Fruit fly (Drosophila melanogaster) whole organism, embryonic: ENCODE results near the gene CG2540.

Experiments
- Adf1 ChIP-seq: fragments of 200-800 bp; sonication (Bioruptor generic); IDR thresholded peaks from 2 replicates; pipeline ENCODE4 v1.3.6; 2022; ENCODE audit warnings: missing biosample characterization, missing genetic modification characterization
- Atf3 ChIP-seq: fragments of 200-800 bp; sonication (Bioruptor generic); optimal IDR thresholded peaks from 3 replicates; lab custom pipeline; 2016; ENCODE audit warnings: missing biosample characterization, missing genetic modification characterization
- Blimp-1 ChIP-seq: fragments of 200-800 bp; sonication (Bioruptor generic); optimal IDR thresholded peaks from 3 replicates; lab custom pipeline; 2018; ENCODE audit warnings: missing biosample characterization, missing genetic modification characterization, mild to moderate bottlenecking, moderate library complexity, missing genetic modification reagents
- CG10654 ChIP-seq: fragments of 200-800 bp; sonication (Bioruptor generic); optimal IDR thresholded peaks from 2 replicates; lab custom pipeline; 2016; ENCODE audit warnings: missing biosample characterization, missing genetic modification characterization
- CG10959 ChIP-seq: fragments of 200-800 bp; sonication (Bioruptor generic); IDR thresholded peaks from 2 replicates; pipeline ENCODE4 v1.3.6; 2022; ENCODE audit warnings: missing biosample characterization, missing genetic modification characterization
- CG12299 ChIP-seq: fragments of 200-800 bp; sonication (Bioruptor generic); optimal IDR thresholded peaks from 2 replicates; lab custom pipeline; 2018; ENCODE audit warnings: missing biosample characterization, mild to moderate bottlenecking, missing genetic modification characterization
- CG12744 ChIP-seq: fragments of 200-800 bp; sonication (Bioruptor generic); optimal IDR thresholded peaks from 2 replicates; lab custom pipeline; 2016; ENCODE audit warnings: missing biosample characterization, missing genetic modification characterization
- CG14667 ChIP-seq: fragments of 200-800 bp; sonication (Bioruptor generic); IDR thresholded peaks from 2 replicates; pipeline ENCODE4 v1.3.6; 2022; ENCODE audit warnings: missing biosample characterization, missing genetic modification characterization
- CG16815 ChIP-seq: fragments of 200-800 bp; sonication (Bioruptor generic); optimal IDR thresholded peaks from 3 replicates; lab custom pipeline; 2017; ENCODE audit warnings: missing biosample characterization, mild to moderate bottlenecking, missing genetic modification characterization
- CG1832 ChIP-seq: fragments of 200-800 bp; sonication (Bioruptor generic); optimal IDR thresholded peaks from 2 replicates; lab custom pipeline; 2017; ENCODE audit warnings: missing biosample characterization, mild to moderate bottlenecking, missing genetic modification characterization, inconsistent platforms
- CG2199 ChIP-seq: fragments of 200-800 bp; sonication (Bioruptor generic); IDR thresholded peaks from 3 replicates; pipeline ENCODE4 v1.3.6; 2022; ENCODE audit warnings: missing biosample characterization, missing genetic modification characterization
- CG2889 ChIP-seq: fragments of 200-800 bp; sonication (Bioruptor generic); IDR thresholded peaks from 3 replicates; pipeline ENCODE4 v1.3.6; 2022; ENCODE audit warnings: missing biosample characterization, missing genetic modification characterization
- CG30431 ChIP-seq: fragments of 200-800 bp; sonication (Bioruptor generic); optimal IDR thresholded peaks from 2 replicates; lab custom pipeline; 2017; ENCODE audit warnings: missing biosample characterization, missing genetic modification characterization
- CG32767 ChIP-seq: fragments of 200-800 bp; sonication (Bioruptor generic); IDR thresholded peaks from 2 replicates; pipeline ENCODE4 v1.3.6; 2022; ENCODE audit warnings: missing biosample characterization, missing genetic modification characterization
- CG3726 ChIP-seq: fragments of 200-800 bp; sonication (Bioruptor generic); IDR thresholded peaks from 3 replicates; pipeline ENCODE4, ENCODE4 v1.3.6; 2022; ENCODE audit warnings: missing biosample characterization, missing genetic modification characterization
- CG42726 ChIP-seq: fragments of 200-800 bp; sonication (Bioruptor generic); IDR thresholded peaks from 2 replicates; pipeline ENCODE4 v1.3.6; 2022; ENCODE audit warnings: missing biosample characterization, missing genetic modification characterization; ENCODE audit not compliant: partially characterized antibody
- CG5180 ChIP-seq: fragments of 200-800 bp; sonication (Bioruptor generic); optimal IDR thresholded peaks from 3 replicates; lab custom pipeline; 2017; ENCODE audit warnings: missing biosample characterization, missing genetic modification characterization, mild to moderate bottlenecking, moderate library complexity, missing genetic modification reagents
- CG6254 ChIP-seq: fragments of 200-800 bp; sonication (Bioruptor generic); optimal IDR thresholded peaks from 3 replicates; lab custom pipeline; 2017; ENCODE audit warnings: mild to moderate bottlenecking, missing biosample characterization, missing genetic modification reagents, missing genetic modification characterization
- CG7928 ChIP-seq: fragments of 200-800 bp; sonication (Bioruptor generic); optimal IDR thresholded peaks from 2 replicates; lab custom pipeline; 2017; ENCODE audit warnings: missing biosample characterization, mild to moderate bottlenecking, missing genetic modification characterization
- CG7963 ChIP-seq: fragments of 200-800 bp; sonication (Bioruptor generic); IDR thresholded peaks from 3 replicates; pipeline ENCODE4 v1.3.6; 2022; ENCODE audit warnings: missing biosample characterization, missing genetic modification characterization; ENCODE audit not compliant: partially characterized antibody
- CG8924 ChIP-seq: fragments of 200-800 bp; optimal IDR thresholded peaks from 3 replicates; lab custom pipeline; 2019; ENCODE audit warnings: missing biosample characterization, mild to moderate bottlenecking, missing genetic modification characterization, moderate library complexity
- CG9727 ChIP-seq: fragments of 200-800 bp; sonication (Bioruptor generic); optimal IDR thresholded peaks from 3 replicates; lab custom pipeline; 2017; ENCODE audit warnings: missing biosample characterization, mild to moderate bottlenecking, missing genetic modification characterization
- CG9932 ChIP-seq: fragments of 200-800 bp; sonication (Bioruptor generic); IDR thresholded peaks from 2 replicates; pipeline ENCODE4 v1.3.6; 2022; ENCODE audit warnings: missing biosample characterization, missing genetic modification characterization
- CkIIα-i1 ChIP-seq: fragments of 200-800 bp; sonication (Bioruptor generic); IDR thresholded peaks from 2 replicates; pipeline ENCODE4 v1.3.6; 2022; ENCODE audit warnings: missing biosample characterization, missing genetic modification characterization
- HHEX ChIP-seq: fragments of 200-800 bp; sonication (Bioruptor generic); optimal IDR thresholded peaks from 3 replicates; lab custom pipeline; 2017; ENCODE audit warnings: missing biosample characterization, mild to moderate bottlenecking, missing genetic modification characterization, missing genetic modification reagents
- HLHmδ ChIP-seq: fragments of 200-800 bp; sonication (Bioruptor generic); optimal IDR thresholded peaks from 2 replicates; lab custom pipeline; 2018; ENCODE audit warnings: missing biosample characterization, mild to moderate bottlenecking, missing genetic modification characterization, moderate library complexity
- Hmx ChIP-seq: fragments of 200-800 bp; sonication (Bioruptor generic); optimal IDR thresholded peaks from 2 replicates; lab custom pipeline; 2016; ENCODE audit warnings: missing biosample characterization, missing genetic modification characterization
- Hsf ChIP-seq: fragments of 200-800 bp; sonication (Bioruptor generic); optimal IDR thresholded peaks from 3 replicates; lab custom pipeline; 2016; ENCODE audit warnings: missing biosample characterization, missing genetic modification characterization
- MTF-1 ChIP-seq: fragments of 200-800 bp; sonication (Bioruptor generic); optimal IDR thresholded peaks from 2 replicates; lab custom pipeline; 2018; ENCODE audit warnings: missing biosample characterization, mild to moderate bottlenecking, missing genetic modification characterization, borderline replicate concordance
- Mes4 ChIP-seq: fragments of 200-800 bp; sonication (Bioruptor generic); optimal IDR thresholded peaks from 2 replicates; lab custom pipeline; 2016; ENCODE audit warnings: missing biosample characterization, missing genetic modification characterization
- NK7.1 ChIP-seq: fragments of 200-800 bp; sonication (Bioruptor generic); optimal IDR thresholded peaks from 3 replicates; lab custom pipeline; 2016; ENCODE audit warnings: missing biosample characterization, missing genetic modification characterization
- Scr ChIP-seq: fragments of 200-800 bp; sonication (Bioruptor generic); IDR thresholded peaks from 2 replicates; pipeline ENCODE4 v1.3.6; 2022; ENCODE audit warnings: missing biosample characterization, missing genetic modification characterization; ENCODE audit not compliant: partially characterized antibody
- Sry-δ ChIP-seq: fragments of 200-800 bp; sonication (Bioruptor generic); optimal IDR thresholded peaks from 2 replicates; lab custom pipeline; 2016; ENCODE audit warnings: missing biosample characterization, missing genetic modification characterization
- Ssrp ChIP-seq: fragments of 200-800 bp; sonication (Bioruptor generic); optimal IDR thresholded peaks from 2 replicates; lab custom pipeline; 2018; ENCODE audit warnings: missing biosample characterization, mild to moderate bottlenecking, missing genetic modification characterization, moderate library complexity
- al ChIP-seq: fragments of 200-800 bp; sonication (Bioruptor generic); IDR thresholded peaks from 2 replicates; pipeline ENCODE4 v1.3.6; 2022; ENCODE audit warnings: missing biosample characterization, missing genetic modification characterization
- dan ChIP-seq: fragments of 200-800 bp; sonication (Bioruptor generic); IDR thresholded peaks from 2 replicates; pipeline ENCODE4 v1.3.6; 2022; ENCODE audit warnings: missing biosample characterization, missing genetic modification characterization
- dimm ChIP-seq: fragments of 200-800 bp; sonication (Bioruptor generic); IDR thresholded peaks from 2 replicates; pipeline ENCODE4 v1.3.6; 2022; ENCODE audit warnings: missing biosample characterization, missing genetic modification characterization
- ems ChIP-seq: fragments of 200-800 bp; sonication (Bioruptor generic); optimal IDR thresholded peaks from 3 replicates; lab custom pipeline; 2016; ENCODE audit warnings: missing biosample characterization, missing genetic modification characterization
- lmd ChIP-seq: fragments of 200-800 bp; sonication (Bioruptor generic); IDR thresholded peaks from 2 replicates; pipeline ENCODE4 v1.3.6; 2022; ENCODE audit warnings: missing biosample characterization, missing genetic modification characterization
- oc ChIP-seq: fragments of 200-800 bp; sonication (Bioruptor generic); optimal IDR thresholded peaks from 2 replicates; lab custom pipeline; 2018; ENCODE audit warnings: missing biosample characterization, mild to moderate bottlenecking, missing genetic modification characterization, moderate library complexity
- p53 ChIP-seq: fragments of 200-800 bp; sonication (Bioruptor generic); optimal IDR thresholded peaks from 2 replicates; lab custom pipeline; 2016; ENCODE audit warnings: missing biosample characterization, missing genetic modification characterization
- pfk ChIP-seq: fragments of 200-800 bp; sonication (Bioruptor generic); optimal IDR thresholded peaks from 2 replicates; lab custom pipeline; 2018; ENCODE audit warnings: missing biosample characterization, mild to moderate bottlenecking, missing genetic modification characterization, moderate library complexity
- psq ChIP-seq: fragments of 200-800 bp; sonication (Bioruptor generic); optimal IDR thresholded peaks from 2 replicates; lab custom pipeline; 2017; ENCODE audit warnings: missing biosample characterization, missing genetic modification characterization
- sens ChIP-seq: fragments of 200-800 bp; sonication (Bioruptor generic); peaks from one replicate; lab custom pipeline; 2016; ENCODE audit warnings: missing biosample characterization, missing genetic modification characterization
- sima ChIP-seq: fragments of 200-800 bp; sonication (Bioruptor generic); optimal IDR thresholded peaks from 2 replicates; lab custom pipeline; 2016; ENCODE audit warnings: missing biosample characterization, missing genetic modification characterization
- sr ChIP-seq: fragments of 200-800 bp; sonication (Bioruptor generic); IDR thresholded peaks from 3 replicates; pipeline ENCODE4 v1.3.6; 2022; ENCODE audit warnings: missing biosample characterization, missing genetic modification characterization
- tgo ChIP-seq: fragments of 200-800 bp; sonication (Bioruptor generic); IDR thresholded peaks from 3 replicates; pipeline ENCODE4 v1.3.6; 2022; ENCODE audit warnings: missing biosample characterization, missing genetic modification characterization
- toy ChIP-seq: fragments of 200-800 bp; sonication (Bioruptor generic); IDR thresholded peaks from 2 replicates; pipeline ENCODE4 v1.3.6; 2022; ENCODE audit warnings: missing biosample characterization, missing genetic modification characterization
- twi ChIP-seq: fragments of 200-800 bp; optimal IDR thresholded peaks from 2 replicates; lab custom pipeline; 2019; ENCODE audit warnings: missing biosample characterization, mild to moderate bottlenecking, missing genetic modification characterization, moderate library complexity
- tx ChIP-seq: fragments of 200-800 bp; sonication (Bioruptor generic); optimal IDR thresholded peaks from 2 replicates; lab custom pipeline; 2016; ENCODE audit warnings: missing biosample characterization, missing genetic modification characterization
- z ChIP-seq: fragments of 200-800 bp; sonication (Bioruptor generic); IDR thresholded peaks from 3 replicates; pipeline ENCODE4 v1.3.6; 2022; ENCODE audit warnings: missing biosample characterization, missing genetic modification characterization

The CG2540 gene

DNA sequence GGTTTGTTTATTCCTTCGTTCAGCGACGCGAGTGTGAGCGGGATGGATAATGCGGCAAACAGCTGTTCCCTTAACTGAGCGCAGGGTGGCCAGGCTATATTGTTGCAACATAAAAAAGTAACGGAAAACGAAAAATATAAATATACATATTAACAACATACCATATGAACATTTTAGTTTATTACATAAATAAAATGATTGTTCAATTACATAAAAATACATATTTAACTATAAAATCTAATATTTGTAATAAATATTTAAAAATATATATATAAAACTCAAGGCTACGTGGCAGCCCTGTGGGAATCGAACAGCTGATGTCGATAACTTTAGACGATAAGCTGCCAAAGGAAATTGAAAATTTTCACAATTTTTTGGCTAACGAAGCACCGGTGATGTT lies at the start of gene CG2540, which contains the start of gene Aven:
Gene CG2540, plus strand, starts transcription at position 315 of the 400 bp plus-strand sequence.
Gene Aven, minus strand, starts transcription at position 77 of the 400 bp plus-strand sequence.
- TF ChIP-seq CG30431 (GFP tag; lab: Kevin White, UChicago): peak; percentile 74
- TF ChIP-seq CG9727 (GFP tag; lab: Kevin White, UChicago): peak; percentile 88
- TF ChIP-seq sens (GFP tag; lab: Kevin White, UChicago): peak; percentile 67
- peak; percentile 52 for TF ChIP-seq CG10654 (GFP tag; lab: Kevin White, UChicago)
- TF ChIP-seq CG12299 (tag; lab: Kevin White, UChicago): peak; percentile 80
- TF ChIP-seq Ssrp (tag; lab: Kevin White, UChicago): peak; percentile 83
- no peak for TF ChIP-seq ems (GFP tag; lab: Kevin White, UChicago)
- TF ChIP-seq Mes4 (GFP tag; lab: Kevin White, UChicago): no peak
- no peak for TF ChIP-seq pfk
- no peak for TF ChIP-seq z (GFP tag; lab: Robert Waterston, UW)
- peak; percentile 62 for TF ChIP-seq CG5180
- TF ChIP-seq CG16815 (GFP tag; lab: Kevin White, UChicago): peak; percentile 37
- TF ChIP-seq sima (GFP tag; lab: Kevin White, UChicago): no peak
- no peak for TF ChIP-seq CkIIα-i1 (GFP tag; lab: Robert Waterston, UW)
- TF ChIP-seq al (GFP tag; lab: Robert Waterston, UW): peak; percentile 58; the same call in 1 of the 2 replicates
- TF ChIP-seq dimm: no peak
- TF ChIP-seq psq (GFP tag; lab: Kevin White, UChicago): no peak
- TF ChIP-seq HLHmδ (GFP tag; lab: Kevin White, UChicago): no peak
- peak; percentile 91 for TF ChIP-seq CG8924 (tag; lab: Kevin White, UChicago)
- peak; percentile 31; the same call in 1 of the 2 replicates for TF ChIP-seq CG10959 (GFP tag; lab: Robert Waterston, UW)
- no peak for TF ChIP-seq MTF-1 (GFP tag; lab: Kevin White, UChicago)
- peak; percentile 52; the same call in 1 of the 2 replicates for TF ChIP-seq CG32767 (GFP tag; lab: Robert Waterston, UW)
- no peak for TF ChIP-seq dan
- peak; percentile 72 for TF ChIP-seq CG6254 (GFP tag; lab: Kevin White, UChicago)
- TF ChIP-seq CG14667 (GFP tag; lab: Robert Waterston, UW): peak; percentile 42; the same call in 1 of the 2 replicates
- TF ChIP-seq CG3726 (GFP tag; lab: Robert Waterston, UW): no peak
- no peak for TF ChIP-seq tx (GFP tag; lab: Kevin White, UChicago)
- TF ChIP-seq CG2889 (GFP tag; lab: Robert Waterston, UW): no peak
- TF ChIP-seq sr: no peak
- no peak for TF ChIP-seq toy (GFP tag; lab: Robert Waterston, UW)
- TF ChIP-seq Hmx (GFP tag; lab: Kevin White, UChicago): no peak
- TF ChIP-seq CG12744 (GFP tag; lab: Kevin White, UChicago): no peak
- TF ChIP-seq lmd (GFP tag; lab: Robert Waterston, UW): peak; percentile 61
- TF ChIP-seq p53 (GFP tag; lab: Kevin White, UChicago): no peak
- no peak for TF ChIP-seq CG42726 (GFP tag; lab: Robert Waterston, UW)
- no peak for TF ChIP-seq NK7.1 (GFP tag; lab: Kevin White, UChicago)
- TF ChIP-seq CG1832: no peak
- TF ChIP-seq CG7963 (GFP tag; lab: Robert Waterston, UW): no peak
- TF ChIP-seq twi (tag; lab: Kevin White, UChicago): peak; percentile 81
- peak; percentile 42 for TF ChIP-seq CG7928 (GFP tag; lab: Kevin White, UChicago)
- TF ChIP-seq CG2199 (GFP tag; lab: Robert Waterston, UW): no peak
- peak; percentile 81 for TF ChIP-seq Blimp-1 (GFP tag; lab: Kevin White, UChicago)
- peak; percentile 75 for TF ChIP-seq CG9932 (GFP tag; lab: Robert Waterston, UW)
- peak; percentile 60 for TF ChIP-seq tgo (GFP tag; lab: Robert Waterston, UW)
- no peak for TF ChIP-seq Atf3 (GFP tag; lab: Kevin White, UChicago)
- TF ChIP-seq HHEX: peak; percentile 83
- 0 out of 2 replicates have a peak, but pooled peaks have one; percentile 13 for TF ChIP-seq Scr (GFP tag; lab: Robert Waterston, UW)
- peak; percentile 77 for TF ChIP-seq oc (tag; lab: Kevin White, UChicago)
- TF ChIP-seq Hsf (GFP tag; lab: Kevin White, UChicago): no peak
- TF ChIP-seq Adf1 (GFP tag; lab: Robert Waterston, UW): 0 out of 2 replicates have a peak, but pooled peaks have one; percentile 21
- no peak for TF ChIP-seq Sry-δ (GFP tag; lab: Kevin White, UChicago)
